Worm (Caenorhabditis elegans): Measurements from ENCODE around the gene ugt-42.

The ugt-42 gene

DNA sequence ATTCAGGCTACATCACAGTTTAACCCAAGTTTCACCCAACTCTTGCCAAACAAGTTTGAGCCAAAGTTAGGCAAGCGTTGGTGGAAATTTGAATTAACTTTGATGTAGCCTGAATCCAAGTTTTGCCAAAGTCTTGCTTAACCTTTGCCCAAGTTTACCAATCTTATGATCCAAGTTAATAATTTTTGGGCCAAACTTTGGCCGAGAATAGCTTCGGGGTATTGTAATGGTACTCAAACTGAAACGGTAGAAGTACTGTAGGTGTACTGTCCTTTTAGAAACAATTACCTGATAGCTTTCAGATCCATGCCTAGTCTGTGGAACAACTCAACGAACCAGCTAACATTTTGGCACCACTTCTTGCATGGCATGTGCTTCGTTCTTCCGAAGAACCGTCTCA, 46.8 kb upstream of the ugt-42 start, which contains the start of gene nhr-251:
nhr-251 (plus strand) TSS at position 301 of the 400 bp plus-strand sequence.
- TF ChIP-seq sma-3 (GFP tag; optimal IDR thresholded peaks at IDR 0.05), result no peak

DNA sequence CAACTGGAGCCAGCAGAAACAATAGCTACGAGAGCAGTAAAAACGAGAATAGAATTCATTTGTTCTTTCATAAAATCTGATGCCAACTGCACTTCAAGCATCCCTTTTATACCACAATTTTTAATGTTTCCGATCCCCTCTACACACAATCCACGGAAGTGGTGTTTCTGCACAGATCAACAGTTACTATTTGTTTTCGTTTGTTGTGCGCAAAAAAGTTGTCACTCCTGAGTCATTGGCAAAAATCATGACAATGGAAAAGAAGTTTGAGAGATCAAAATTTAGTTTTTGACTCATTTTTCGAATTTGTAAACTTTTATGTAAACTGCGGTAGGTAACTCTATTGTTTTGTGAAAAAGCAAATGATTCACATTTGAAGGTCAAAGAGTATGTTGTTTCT, 42.9 kb upstream of the ugt-42 start, which contains the start of gene srlf-37:
srlf-37 (minus strand) TSS at position 101 of the 400 bp plus-strand sequence.
- no peak for TF ChIP-seq ZK546.5 (tag; optimal IDR thresholded peaks at IDR 0.05)
- no peak for TF ChIP-seq nhr-129 (tag; optimal IDR thresholded peaks at IDR 0.05)
- no peak for TF ChIP-seq unc-62 (GFP tag; optimal IDR thresholded peaks at IDR 0.05)
- no peak for TF ChIP-seq Y55F3AM.14 (GFP tag; optimal IDR thresholded peaks at IDR 0.05)
- no peak for TF ChIP-seq ceh-16 (tag; optimal IDR thresholded peaks at IDR 0.05)
- TF ChIP-seq peb-1 (tag; optimal IDR thresholded peaks at IDR 0.05), result no peak
- no peak for TF ChIP-seq nhr-237 (tag; optimal IDR thresholded peaks at IDR 0.05)
- TF ChIP-seq ztf-11 (tag; optimal IDR thresholded peaks at IDR 0.05), result no peak
- no peak for TF ChIP-seq nhr-21 (tag; optimal IDR thresholded peaks at IDR 0.05)
- no peak for TF ChIP-seq lin-13 (GFP tag; optimal IDR thresholded peaks at IDR 0.05)
- no peak for TF ChIP-seq nhr-25 (tag; optimal IDR thresholded peaks at IDR 0.05)
- no peak for TF ChIP-seq sma-9 (GFP tag; optimal IDR thresholded peaks at IDR 0.05)
- TF ChIP-seq sma-9 (tag; optimal IDR thresholded peaks at IDR 0.05), result no peak
- TF ChIP-seq ztf-4 (tag; optimal IDR thresholded peaks at IDR 0.05), result no peak
- no peak for TF ChIP-seq lsy-2 (tag; optimal IDR thresholded peaks at IDR 0.05)
- TF ChIP-seq dmd-4 (tag; optimal IDR thresholded peaks at IDR 0.05), result no peak
- no peak for TF ChIP-seq aly-2 (tag; optimal IDR thresholded peaks at IDR 0.05)
- no peak for TF ChIP-seq crh-2 (tag; optimal IDR thresholded peaks at IDR 0.05)
- TF ChIP-seq nhr-10 (tag; optimal IDR thresholded peaks at IDR 0.05), result no peak
- TF ChIP-seq mbf-1 (tag; optimal IDR thresholded peaks at IDR 0.05), result no peak

DNA sequence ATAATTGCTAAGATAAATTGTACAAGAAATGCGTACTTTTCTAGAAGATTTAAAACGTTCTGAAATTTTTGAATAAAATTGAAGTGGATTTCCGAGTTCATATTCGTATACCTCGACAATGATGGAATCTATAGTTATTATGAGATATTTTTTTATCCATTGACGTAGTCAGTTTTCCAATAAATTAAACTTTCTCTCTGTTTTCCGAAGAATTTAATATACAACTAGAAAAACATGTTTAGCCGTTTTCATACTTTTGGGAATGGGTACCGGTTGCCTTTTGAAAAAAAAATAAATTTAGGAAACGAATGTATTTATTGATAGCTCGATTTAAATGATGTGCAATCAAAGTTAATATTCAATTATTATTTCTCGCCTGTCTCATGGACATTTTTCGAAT, 38.1 kb upstream of the ugt-42 start, which contains the start of gene srw-109:
srw-109 (minus strand) TSS at position 101 of the 400 bp plus-strand sequence.
- TF ChIP-seq F13H6.1 (tag; optimal IDR thresholded peaks at IDR 0.05), result no peak
- no peak for TF ChIP-seq lin-13 (GFP tag; optimal IDR thresholded peaks at IDR 0.05)
- TF ChIP-seq ama-1 (optimal IDR thresholded peaks at IDR 0.05), result no peak
- no peak for TF ChIP-seq fos-1 (tag; optimal IDR thresholded peaks at IDR 0.05)
- TF ChIP-seq nhr-23 (tag; optimal IDR thresholded peaks at IDR 0.05), result no peak
- TF ChIP-seq ztf-4 (tag; optimal IDR thresholded peaks at IDR 0.05), result no peak
- no peak for TF ChIP-seq ceh-82 (tag; optimal IDR thresholded peaks at IDR 0.05)
- TF ChIP-seq lin-39 (tag; optimal IDR thresholded peaks at IDR 0.05), result no peak
- TF ChIP-seq elt-1 (tag; optimal IDR thresholded peaks at IDR 0.05), result no peak
- TF ChIP-seq aly-2 (tag; optimal IDR thresholded peaks at IDR 0.05), result no peak
- TF ChIP-seq unc-55 (GFP tag; optimal IDR thresholded peaks at IDR 0.05), result no peak
- no peak for TF ChIP-seq Y55F3AM.14 (GFP tag; optimal IDR thresholded peaks at IDR 0.05)
- no peak for TF ChIP-seq dmd-4 (tag; optimal IDR thresholded peaks at IDR 0.05)

DNA sequence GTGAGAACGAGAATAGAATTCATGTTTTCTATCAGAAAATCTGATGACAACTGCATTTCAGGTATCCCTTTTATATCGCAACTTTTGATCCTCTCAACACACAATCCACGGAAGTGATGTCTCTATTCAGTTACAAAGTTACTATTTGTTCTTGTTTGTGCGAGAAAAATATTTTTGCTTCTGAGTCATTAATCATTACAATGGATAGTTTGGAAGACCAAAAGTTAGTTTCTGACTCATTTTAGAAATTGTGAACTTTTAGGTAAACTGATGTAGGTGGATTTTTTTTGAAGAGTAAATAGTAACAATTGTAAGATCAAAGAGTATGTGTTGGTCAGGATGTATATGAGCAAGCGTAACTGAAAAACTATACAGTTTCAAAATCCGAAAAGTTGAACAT, 37.3 kb upstream of the ugt-42 start, which contains the start of gene srlf-36:
srlf-36 (minus strand) TSS at position 101 of the 400 bp plus-strand sequence.
- TF ChIP-seq ztf-11 (tag; optimal IDR thresholded peaks at IDR 0.05), result no peak
- TF ChIP-seq elt-1 (tag; optimal IDR thresholded peaks at IDR 0.05), result no peak
- TF ChIP-seq Y55F3AM.14 (GFP tag; optimal IDR thresholded peaks at IDR 0.05), result no peak
- no peak for TF ChIP-seq nhr-23 (tag; optimal IDR thresholded peaks at IDR 0.05)
- TF ChIP-seq R02D3.7 (tag; optimal IDR thresholded peaks at IDR 0.05), result no peak
- no peak for TF ChIP-seq lsy-2 (tag; optimal IDR thresholded peaks at IDR 0.05)
- TF ChIP-seq C34F6.9 (tag; optimal IDR thresholded peaks at IDR 0.05), result no peak
- TF ChIP-seq sma-9 (GFP tag; optimal IDR thresholded peaks at IDR 0.05), result no peak
- no peak for TF ChIP-seq sma-9 (tag; optimal IDR thresholded peaks at IDR 0.05)
- TF ChIP-seq nhr-237 (tag; optimal IDR thresholded peaks at IDR 0.05), result no peak
- TF ChIP-seq lin-13 (GFP tag; optimal IDR thresholded peaks at IDR 0.05), result no peak
- TF ChIP-seq dmd-4 (tag; optimal IDR thresholded peaks at IDR 0.05), result no peak
- TF ChIP-seq unc-55 (GFP tag; optimal IDR thresholded peaks at IDR 0.05), result no peak
- no peak for TF ChIP-seq crh-2 (tag; optimal IDR thresholded peaks at IDR 0.05)
- no peak for TF ChIP-seq ZK546.5 (tag; optimal IDR thresholded peaks at IDR 0.05)
- no peak for TF ChIP-seq peb-1 (tag; optimal IDR thresholded peaks at IDR 0.05)
- no peak for TF ChIP-seq mdl-1 (tag; optimal IDR thresholded peaks at IDR 0.05)
- no peak for TF ChIP-seq unc-39 (tag; optimal IDR thresholded peaks at IDR 0.05)

DNA sequence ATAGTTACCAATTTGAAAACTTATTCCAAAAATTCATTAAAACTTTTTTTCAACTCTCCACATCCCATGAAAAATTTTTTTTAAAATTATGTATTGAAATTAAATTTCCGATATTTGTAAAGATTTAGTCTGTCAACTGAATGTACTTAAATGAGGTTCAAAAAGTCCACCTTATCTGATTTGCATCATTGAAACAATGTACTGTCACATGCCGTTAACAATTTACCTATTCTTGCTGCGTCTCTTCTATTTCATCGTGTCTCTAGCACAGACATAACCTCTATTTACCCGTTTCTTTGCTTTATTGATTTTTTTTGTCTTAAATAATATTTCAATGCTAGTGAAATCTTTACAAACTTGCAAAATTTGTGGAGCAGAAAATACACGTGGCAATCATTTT, 36.8 kb upstream of the ugt-42 start, which contains the start of gene nhr-90:
nhr-90 (plus strand) TSS at position 296 of the 400 bp plus-strand sequence.
- TF ChIP-seq sma-3 (GFP tag; optimal IDR thresholded peaks at IDR 0.05) (no peak), crh-2 (tag; optimal IDR thresholded peaks at IDR 0.05) (peak; percentile 29), nhr-129 (tag; optimal IDR thresholded peaks at IDR 0.05) (peak; percentile 71), fos-1 (tag; optimal IDR thresholded peaks at IDR 0.05) (peak; percentile 8), nhr-23 (tag; optimal IDR thresholded peaks at IDR 0.05) (no peak), nhr-11 (tag; optimal IDR thresholded peaks at IDR 0.05) (no peak), sma-9 (GFP tag; optimal IDR thresholded peaks at IDR 0.05) (peak; percentile 57), sma-9 (tag; optimal IDR thresholded peaks at IDR 0.05) (no peak)

Data from whole organism, L2 larva.